Worm (Caenorhabditis elegans): ENCODE data around the gene srbc-12.
A peak's percentile ranks its signal among the peaks of the same experiment; 100 is the strongest.
"Not testable (repeated sequence)": the region's sequence is repeated elsewhere in the genome, so short reads cannot be mapped to it uniquely, and the experiment has no call there.

The srbc-12 gene

ce11 chrV:842611-843010 is 7.0 kb upstream of the srbc-12 start:
- TF ChIP-seq sea-1 (GFP tag; conservative IDR thresholded peaks at IDR 0.05) (no peak), hmbx-1 (tag; optimal IDR thresholded peaks at IDR 0.05) (no peak), aly-1 (tag; optimal IDR thresholded peaks at IDR 0.05) (no peak), pes-1 (GFP tag; IDR thresholded peaks at IDR 0.05) (peak; percentile 47; the same call in 1 of the 2 replicates)

DNA sequence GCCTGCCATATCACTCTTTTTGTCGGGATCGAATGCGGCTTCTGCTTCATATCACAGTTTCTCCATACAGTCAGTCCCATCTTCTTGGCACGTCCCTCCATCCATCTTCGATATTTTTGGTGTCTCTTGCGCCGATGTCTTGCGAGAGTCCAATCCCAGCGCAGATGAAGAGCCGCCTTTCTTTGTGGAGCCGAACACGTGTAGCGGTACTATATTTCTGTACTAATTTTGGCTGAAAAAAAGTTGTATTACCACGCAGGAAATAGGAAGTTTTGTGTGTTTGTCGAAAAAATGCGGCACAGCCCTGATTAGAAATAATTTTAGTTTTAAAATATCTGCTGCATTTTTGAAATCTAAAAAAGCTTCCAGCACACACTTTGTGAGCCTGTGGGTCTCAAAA is 6.5 kb upstream of the srbc-12 start, which contains the start of gene K09C6.8:
Gene K09C6.8 (minus strand): TSS at position 101 of the 400 bp plus-strand sequence.
- TF ChIP-seq pes-1 (GFP tag; IDR thresholded peaks at IDR 0.05); tra-4 (tag; optimal IDR thresholded peaks at IDR 0.05); hnd-1 (tag; optimal IDR thresholded peaks at IDR 0.05): not testable (repeated sequence)

DNA sequence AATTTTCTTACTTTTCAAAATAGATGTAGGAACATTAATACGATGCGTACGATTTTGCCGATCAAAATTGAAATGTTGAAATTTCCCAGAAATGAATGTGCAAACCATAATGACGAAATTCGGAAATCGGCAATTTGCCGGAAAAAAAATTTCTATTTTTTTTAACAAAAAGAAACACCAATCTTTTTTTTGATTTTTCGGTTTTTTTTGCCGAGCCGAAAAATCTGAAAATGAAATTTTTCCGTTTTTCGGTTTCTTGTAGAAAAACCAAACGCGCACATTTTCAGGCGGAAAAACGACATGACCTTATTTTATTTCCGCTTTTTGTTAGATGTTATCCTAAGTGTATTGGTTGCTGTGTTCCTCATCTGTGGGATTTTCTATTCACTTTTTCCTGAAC is 2.1 kb upstream of the srbc-12 start, which contains the start of gene srbc-13:
Gene srbc-13 (plus strand): TSS at position 301 of the 400 bp plus-strand sequence.
- TF ChIP-seq aly-1 (tag; optimal IDR thresholded peaks at IDR 0.05): no peak
- TF ChIP-seq ceh-36 (tag; optimal IDR thresholded peaks at IDR 0.05): no peak
- no peak for TF ChIP-seq tbx-37 (GFP tag; conservative IDR thresholded peaks at IDR 0.05)
- TF ChIP-seq hnd-1 (tag; optimal IDR thresholded peaks at IDR 0.05): no peak

DNA sequence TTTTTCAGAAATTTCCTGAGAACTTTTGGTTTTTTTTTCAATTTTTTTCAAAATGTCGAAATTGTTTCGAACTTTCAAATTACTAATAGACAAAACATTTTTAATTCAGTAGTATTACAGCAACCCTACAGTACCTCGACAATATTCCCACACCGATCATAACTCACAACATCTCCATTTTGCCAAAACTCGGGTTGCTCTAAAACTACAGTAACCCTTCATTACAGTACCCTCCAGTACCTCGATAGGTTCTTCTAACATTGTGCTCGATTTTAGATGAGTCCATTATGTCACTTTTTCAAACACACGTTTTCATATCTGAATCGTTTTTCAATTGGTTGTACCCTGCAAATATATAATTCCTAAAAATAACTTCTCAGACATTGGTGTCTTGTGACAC is 570 bp upstream of the srbc-12 start:
- no peak for TF ChIP-seq B0310.2 (tag; optimal IDR thresholded peaks at IDR 0.05)
- TF ChIP-seq F13C5.2 (tag; optimal IDR thresholded peaks at IDR 0.05): no peak
- TF ChIP-seq ama-1 (optimal IDR thresholded peaks at IDR 0.05): no peak
- TF ChIP-seq aly-1 (tag; optimal IDR thresholded peaks at IDR 0.05): no peak
- no peak for TF ChIP-seq ceh-13 (GFP tag; optimal IDR thresholded peaks at IDR 0.05)
- no peak for TF ChIP-seq hnd-1 (tag; optimal IDR thresholded peaks at IDR 0.05)
- TF ChIP-seq ets-7 (tag; optimal IDR thresholded peaks at IDR 0.05): no peak
- TF ChIP-seq tbx-11 (GFP tag; IDR thresholded peaks at IDR 0.05): no peak
- no peak for TF ChIP-seq tra-4 (tag; optimal IDR thresholded peaks at IDR 0.05)
- no peak for TF ChIP-seq hmbx-1 (tag; optimal IDR thresholded peaks at IDR 0.05)
- no peak for TF ChIP-seq pes-1 (GFP tag; IDR thresholded peaks at IDR 0.05)

- no peak for TF ChIP-seq pes-1 (GFP tag; IDR thresholded peaks at IDR 0.05)
- no peak for TF ChIP-seq tbx-37 (GFP tag; conservative IDR thresholded peaks at IDR 0.05)
- TF ChIP-seq B0310.2 (tag; optimal IDR thresholded peaks at IDR 0.05): no peak
- TF ChIP-seq ceh-13 (GFP tag; optimal IDR thresholded peaks at IDR 0.05): no peak
- no peak for TF ChIP-seq hmg-4 (GFP tag; optimal IDR thresholded peaks at IDR 0.05)
- no peak for TF ChIP-seq F13C5.2 (tag; optimal IDR thresholded peaks at IDR 0.05)
- no peak for TF ChIP-seq ets-7 (tag; optimal IDR thresholded peaks at IDR 0.05)
- no peak for TF ChIP-seq tra-4 (tag; optimal IDR thresholded peaks at IDR 0.05)
Observed at ce11 chrV:852184-852583, 2.6 kb downstream of the srbc-12 start, which contains the start of gene K09C6.3. K09C6.3 (plus strand) TSS chrV:852484.

ce11 chrV:854966-855365 is 5.4 kb downstream of the srbc-12 start, which contains the start of gene K09C6.9:
K09C6.9 (minus strand) TSS chrV:855066.
- no peak for TF ChIP-seq F13C5.2 (tag; optimal IDR thresholded peaks at IDR 0.05)
- TF ChIP-seq tbx-37 (GFP tag; conservative IDR thresholded peaks at IDR 0.05): no peak
- no peak for TF ChIP-seq ceh-36 (tag; optimal IDR thresholded peaks at IDR 0.05)
- no peak for TF ChIP-seq pes-1 (GFP tag; IDR thresholded peaks at IDR 0.05)
- TF ChIP-seq ama-1 (optimal IDR thresholded peaks at IDR 0.05): no peak
- no peak for TF ChIP-seq scrt-1 (GFP tag; IDR thresholded peaks at IDR 0.05)
- TF ChIP-seq aly-1 (tag; optimal IDR thresholded peaks at IDR 0.05): no peak
- no peak for TF ChIP-seq hmbx-1 (tag; optimal IDR thresholded peaks at IDR 0.05)
- no peak for TF ChIP-seq ets-7 (tag; optimal IDR thresholded peaks at IDR 0.05)
- TF ChIP-seq tbx-11 (GFP tag; IDR thresholded peaks at IDR 0.05): no peak
- no peak for TF ChIP-seq hnd-1 (tag; optimal IDR thresholded peaks at IDR 0.05)
- TF ChIP-seq sea-1 (GFP tag; conservative IDR thresholded peaks at IDR 0.05): no peak
- no peak for TF ChIP-seq tra-4 (tag; optimal IDR thresholded peaks at IDR 0.05)
- TF ChIP-seq B0310.2 (tag; optimal IDR thresholded peaks at IDR 0.05): no peak
- TF ChIP-seq ceh-13 (GFP tag; optimal IDR thresholded peaks at IDR 0.05): no peak
- no peak for TF ChIP-seq hmg-4 (GFP tag; optimal IDR thresholded peaks at IDR 0.05)
- TF ChIP-seq flt-1 (GFP tag; IDR thresholded peaks at IDR 0.05): no peak

- no peak for TF ChIP-seq ets-7 (tag; optimal IDR thresholded peaks at IDR 0.05)
- TF ChIP-seq tbx-37 (GFP tag; conservative IDR thresholded peaks at IDR 0.05): no peak
- TF ChIP-seq B0310.2 (tag; optimal IDR thresholded peaks at IDR 0.05): no peak
- TF ChIP-seq F13C5.2 (tag; optimal IDR thresholded peaks at IDR 0.05): no peak
Observed at ce11 chrV:856549-856948, 6.9 kb downstream of the srbc-12 start, which contains the start of gene K09C6.2. K09C6.2 (plus strand) TSS chrV:856849.

- TF ChIP-seq tbx-11 (GFP tag; IDR thresholded peaks at IDR 0.05): no peak
- TF ChIP-seq hmg-4 (GFP tag; optimal IDR thresholded peaks at IDR 0.05): no peak
- no peak for TF ChIP-seq aly-1 (tag; optimal IDR thresholded peaks at IDR 0.05)
- no peak for TF ChIP-seq B0310.2 (tag; optimal IDR thresholded peaks at IDR 0.05)
- TF ChIP-seq flt-1 (GFP tag; IDR thresholded peaks at IDR 0.05): peak; percentile 44; the same call in 1 of the 2 replicates
- no peak for TF ChIP-seq ceh-36 (tag; optimal IDR thresholded peaks at IDR 0.05)
- no peak for TF ChIP-seq hnd-1 (tag; optimal IDR thresholded peaks at IDR 0.05)
- no peak for TF ChIP-seq tra-4 (tag; optimal IDR thresholded peaks at IDR 0.05)
- no peak for TF ChIP-seq sea-1 (GFP tag; conservative IDR thresholded peaks at IDR 0.05)
- TF ChIP-seq scrt-1 (GFP tag; IDR thresholded peaks at IDR 0.05): no peak
- no peak for TF ChIP-seq F13C5.2 (tag; optimal IDR thresholded peaks at IDR 0.05)
- peak; percentile 62 for TF ChIP-seq pes-1 (GFP tag; IDR thresholded peaks at IDR 0.05)
- no peak for TF ChIP-seq ama-1 (optimal IDR thresholded peaks at IDR 0.05)
- no peak for TF ChIP-seq ceh-13 (GFP tag; optimal IDR thresholded peaks at IDR 0.05)
- TF ChIP-seq hmbx-1 (tag; optimal IDR thresholded peaks at IDR 0.05): no peak
Observed at ce11 chrV:858841-859456, 9.3 kb downstream of the srbc-12 start.

Data from whole organism, early embryonic.